Fruit fly (Drosophila melanogaster) whole organism, embryonic: ENCODE measurements around the gene CG3984.

Experiments
- Bgb ChIP-seq: fragments of 200-800 bp; sonication (Bioruptor generic); IDR thresholded peaks from 2 replicates; pipeline ENCODE4 v1.3.6; 2022; ENCODE audit warnings: missing biosample characterization, missing genetic modification characterization; ENCODE audit not compliant: partially characterized antibody
- CG11456 ChIP-seq: fragments of 200-800 bp; sonication (Bioruptor generic); IDR thresholded peaks from 3 replicates; pipeline ENCODE4 v1.3.6; 2022; ENCODE audit warnings: missing biosample characterization, missing genetic modification characterization
- CG11723 ChIP-seq: fragments of 200-800 bp; sonication (Bioruptor generic); optimal IDR thresholded peaks from 2 replicates; lab custom pipeline; 2017; ENCODE audit warnings: missing biosample characterization, mild to moderate bottlenecking, missing genetic modification characterization
- CG12236 ChIP-seq: fragments of 200-800 bp; sonication (Bioruptor generic); optimal IDR thresholded peaks from 2 replicates; lab custom pipeline; 2016; ENCODE audit warnings: missing biosample characterization, missing genetic modification characterization
- CG12744 ChIP-seq: fragments of 200-800 bp; sonication (Bioruptor generic); optimal IDR thresholded peaks from 2 replicates; lab custom pipeline; 2016; ENCODE audit warnings: missing biosample characterization, missing genetic modification characterization
- CG13424 ChIP-seq: fragments of 200-800 bp; sonication (Bioruptor generic); optimal IDR thresholded peaks from 2 replicates; lab custom pipeline; 2019; ENCODE audit warnings: missing biosample characterization, mild to moderate bottlenecking, missing genetic modification characterization, moderate library complexity
- CG14860 ChIP-seq: fragments of 200-800 bp; sonication (Bioruptor generic); IDR thresholded peaks from 3 replicates; pipeline ENCODE4 v1.3.6; 2022; ENCODE audit warnings: missing biosample characterization, missing genetic modification characterization; ENCODE audit not compliant: partially characterized antibody
- CG14965 ChIP-seq: fragments of 200-800 bp; sonication (Bioruptor generic); optimal IDR thresholded peaks from 2 replicates; lab custom pipeline; 2016; ENCODE audit warnings: missing biosample characterization, missing genetic modification characterization, borderline replicate concordance
- CG17385 ChIP-seq: fragments of 200-800 bp; sonication (Bioruptor generic); optimal IDR thresholded peaks from 3 replicates; lab custom pipeline; 2018; ENCODE audit warnings: missing biosample characterization, mild to moderate bottlenecking, missing genetic modification characterization
- CG18011 ChIP-seq: fragments of 200-800 bp; sonication (Bioruptor generic); optimal IDR thresholded peaks from 2 replicates; lab custom pipeline; 2017; ENCODE audit warnings: missing biosample characterization, missing genetic modification characterization, mild to moderate bottlenecking, moderate library complexity, missing genotype
- CG18619 ChIP-seq: fragments of 200-800 bp; sonication (Bioruptor generic); optimal IDR thresholded peaks from 3 replicates; lab custom pipeline; 2017; ENCODE audit warnings: missing biosample characterization, mild to moderate bottlenecking, missing genetic modification characterization
- CG18764 ChIP-seq: fragments of 200-800 bp; sonication (Bioruptor generic); optimal IDR thresholded peaks from 3 replicates; lab custom pipeline; 2016; ENCODE audit warnings: missing biosample characterization, missing genetic modification characterization
- CG5953 ChIP-seq: fragments of 200-800 bp; sonication (Bioruptor generic); IDR thresholded peaks from 2 replicates; pipeline ENCODE4 v1.3.6; 2022; ENCODE audit warnings: missing biosample characterization, missing genetic modification characterization
- CG6654 ChIP-seq: fragments of 200-800 bp; sonication (Bioruptor generic); optimal IDR thresholded peaks from 2 replicates; lab custom pipeline; 2017; ENCODE audit warnings: missing biosample characterization, mild to moderate bottlenecking, missing genetic modification characterization
- CG6765 ChIP-seq: fragments of 200-800 bp; sonication (Bioruptor generic); optimal IDR thresholded peaks from 3 replicates; lab custom pipeline; 2017; ENCODE audit warnings: missing biosample characterization, mild to moderate bottlenecking, missing genetic modification characterization
- CG6854 ChIP-seq: fragments of 200-800 bp; sonication (Bioruptor generic); optimal IDR thresholded peaks from 3 replicates; lab custom pipeline; 2017; ENCODE audit warnings: missing biosample characterization, mild to moderate bottlenecking, missing genetic modification characterization
- CG7987 ChIP-seq: fragments of 200-800 bp; sonication (Bioruptor generic); optimal IDR thresholded peaks from 2 replicates; lab custom pipeline; 2018; ENCODE audit warnings: missing biosample characterization, mild to moderate bottlenecking, missing genetic modification characterization, moderate library complexity
- CG8478 ChIP-seq: fragments of >200 bp; optimal IDR thresholded peaks from 2 replicates; lab custom pipeline; 2018
- CoRest ChIP-seq: fragments of 200-800 bp; sonication (Bioruptor generic); optimal IDR thresholded peaks from 3 replicates; lab custom pipeline; 2018; ENCODE audit warnings: missing biosample characterization, mild to moderate bottlenecking, missing genetic modification characterization, moderate library complexity
- CrebB ChIP-seq: fragments of 200-800 bp; sonication (Bioruptor generic); optimal IDR thresholded peaks from 3 replicates; lab custom pipeline; 2018; ENCODE audit warnings: missing biosample characterization, mild to moderate bottlenecking, missing genetic modification characterization
- D19B ChIP-seq: fragments of 200-800 bp; sonication (Bioruptor generic); optimal IDR thresholded peaks from 2 replicates; lab custom pipeline; 2017; ENCODE audit warnings: missing biosample characterization, mild to moderate bottlenecking, missing genetic modification characterization
- Deaf1 ChIP-seq: fragments of 200-800 bp; optimal IDR thresholded peaks from 3 replicates; lab custom pipeline; 2019; ENCODE audit warnings: missing biosample characterization, mild to moderate bottlenecking, missing genetic modification characterization, moderate library complexity
- Dfd ChIP-seq, 2 experiments: fragments of >200 bp; optimal IDR thresholded peaks; 2 replicates each; lab custom pipeline; 2017; ENCODE audit warnings: missing biosample characterization in 2 of 2, missing genetic modification characterization in 2 of 2
- Dip2 ChIP-seq: fragments of 200-800 bp; sonication (Bioruptor generic); IDR thresholded peaks from 2 replicates; pipeline ENCODE4 v1.3.6; 2022; ENCODE audit warnings: missing biosample characterization, missing genetic modification characterization
- Eip74EF ChIP-seq, 2 experiments: fragments of 200-800 bp in 1 of 2; fragments of >200 bp in 1 of 2; sonication (Bioruptor generic) in 1 of 2; optimal IDR thresholded peaks; 2 replicates each; lab custom pipeline; 2017 to 2019; ENCODE audit warnings: missing biosample characterization in 2 of 2, missing genetic modification characterization in 2 of 2, mild to moderate bottlenecking in 1 of 2, moderate library complexity in 1 of 2
- Ets97D ChIP-seq: fragments of 200-800 bp; sonication (Bioruptor generic); optimal IDR thresholded peaks from 3 replicates; lab custom pipeline; 2016; ENCODE audit warnings: missing biosample characterization, missing genetic modification characterization
- Hey ChIP-seq: fragments of 200-800 bp; sonication (Bioruptor generic); optimal IDR thresholded peaks from 3 replicates; lab custom pipeline; 2018; ENCODE audit warnings: missing biosample characterization, mild to moderate bottlenecking, missing genetic modification characterization
- Hmx ChIP-seq: fragments of 200-800 bp; sonication (Bioruptor generic); optimal IDR thresholded peaks from 2 replicates; lab custom pipeline; 2016; ENCODE audit warnings: missing biosample characterization, missing genetic modification characterization
- Myb ChIP-seq: fragments of 200-800 bp; sonication (Bioruptor generic); optimal IDR thresholded peaks from 2 replicates; lab custom pipeline; 2016; ENCODE audit warnings: missing biosample characterization, missing genetic modification characterization
- NC2α ChIP-seq: fragments of 200-800 bp; sonication (Bioruptor generic); optimal IDR thresholded peaks from 2 replicates; lab custom pipeline; 2016; ENCODE audit warnings: missing biosample characterization, missing genetic modification characterization
- NFAT ChIP-seq: fragments of 200-800 bp; sonication (Bioruptor generic); IDR thresholded peaks from 2 replicates; pipeline ENCODE4 v1.3.6; 2022; ENCODE audit warnings: missing biosample characterization, missing genetic modification characterization
- Opbp ChIP-seq: fragments of 200-800 bp; sonication (Bioruptor generic); IDR thresholded peaks from 3 replicates; pipeline ENCODE4 v1.3.6; 2022; ENCODE audit warnings: missing biosample characterization, missing genetic modification characterization; ENCODE audit not compliant: partially characterized antibody
- PHDP ChIP-seq: fragments of 200-800 bp; sonication (Bioruptor generic); optimal IDR thresholded peaks from 3 replicates; lab custom pipeline; 2018; ENCODE audit warnings: missing biosample characterization, mild to moderate bottlenecking, missing genetic modification characterization, moderate library complexity
- Rx ChIP-seq: fragments of 200-800 bp; sonication (Bioruptor generic); IDR thresholded peaks from 2 replicates; pipeline ENCODE4 v1.3.6; 2022; ENCODE audit warnings: missing biosample characterization, missing genetic modification characterization
- cad ChIP-seq: fragments of >200 bp; optimal IDR thresholded peaks from 2 replicates; lab custom pipeline; 2017; ENCODE audit warnings: missing biosample characterization, missing genetic modification characterization
- cg ChIP-seq: fragments of 200-800 bp; sonication (Bioruptor generic); optimal IDR thresholded peaks from 3 replicates; lab custom pipeline; 2019; ENCODE audit warnings: missing biosample characterization, mild to moderate bottlenecking, missing genetic modification characterization, moderate library complexity
- chinmo ChIP-seq: fragments of 200-800 bp; sonication (Bioruptor generic); IDR thresholded peaks from 4 replicates; pipeline ENCODE4 v1.3.6; 2022; ENCODE audit warnings: missing biosample characterization, missing genetic modification characterization; ENCODE audit not compliant: partially characterized antibody
- dpn ChIP-seq, 2 experiments: fragments of 200-800 bp; sonication (Bioruptor generic); optimal IDR thresholded peaks; 3 replicates each; lab custom pipeline; 2016; ENCODE audit warnings: missing biosample characterization in 2 of 2, missing genetic modification characterization in 2 of 2
- fd102C ChIP-seq: fragments of 200-800 bp; sonication (Bioruptor generic); optimal IDR thresholded peaks from 2 replicates; lab custom pipeline; 2018; ENCODE audit warnings: missing biosample characterization, mild to moderate bottlenecking, missing genetic modification characterization, moderate library complexity
- fu2 ChIP-seq: fragments of 200-800 bp; sonication (Bioruptor generic); optimal IDR thresholded peaks from 2 replicates; lab custom pipeline; 2016; ENCODE audit warnings: missing biosample characterization, missing genetic modification characterization
- jigr1 ChIP-seq: fragments of 200-800 bp; sonication (Bioruptor generic); IDR thresholded peaks from 3 replicates; pipeline ENCODE4 v1.3.6; 2022; ENCODE audit warnings: missing biosample characterization, missing genetic modification characterization
- ken ChIP-seq: fragments of 200-800 bp; sonication (Bioruptor generic); IDR thresholded peaks from 3 replicates; pipeline ENCODE4 v1.3.6; 2022; ENCODE audit warnings: missing biosample characterization, missing genetic modification characterization
- lola ChIP-seq, 3 experiments: fragments of >200 bp in 2 of 3; fragments of 200-800 bp in 1 of 3; sonication (Bioruptor generic) in 1 of 3; optimal IDR thresholded peaks; 2 replicates each; lab custom pipeline; 2017 to 2019; ENCODE audit warnings: missing biosample characterization in 3 of 3, missing genetic modification characterization in 3 of 3, mild to moderate bottlenecking in 1 of 3, moderate library complexity in 1 of 3
- pho ChIP-seq: fragments of 200-800 bp; sonication (Bioruptor generic); optimal IDR thresholded peaks from 2 replicates; lab custom pipeline; 2016; ENCODE audit warnings: missing biosample characterization, missing genetic modification characterization
- sisA ChIP-seq: fragments of 200-800 bp; sonication (Bioruptor generic); IDR thresholded peaks from 2 replicates; pipeline ENCODE4 v1.3.6; 2022; ENCODE audit warnings: missing biosample characterization, missing genetic modification characterization
- trh ChIP-seq: fragments of 200-800 bp; sonication (Bioruptor generic); optimal IDR thresholded peaks from 2 replicates; lab custom pipeline; 2016; ENCODE audit warnings: missing biosample characterization, missing genetic modification characterization
- vnd ChIP-seq: fragments of 200-800 bp; sonication (Bioruptor generic); IDR thresholded peaks from 3 replicates; pipeline ENCODE4 v1.3.6; 2022; ENCODE audit warnings: missing biosample characterization, missing genetic modification characterization; ENCODE audit not compliant: partially characterized antibody
- wek ChIP-seq: fragments of 200-800 bp; sonication (Bioruptor generic); optimal IDR thresholded peaks from 3 replicates; lab custom pipeline; 2018; ENCODE audit warnings: missing biosample characterization, mild to moderate bottlenecking, missing genetic modification characterization, moderate library complexity
- wor ChIP-seq: fragments of 200-800 bp; sonication (Bioruptor generic); IDR thresholded peaks from 2 replicates; pipeline ENCODE4 v1.3.6; 2022; ENCODE audit warnings: missing biosample characterization, missing genetic modification characterization
- zf30C ChIP-seq: fragments of 200-800 bp; sonication (Bioruptor generic); optimal IDR thresholded peaks from 3 replicates; lab custom pipeline; 2018; ENCODE audit warnings: missing biosample characterization, mild to moderate bottlenecking, missing genetic modification characterization

The CG3984 gene

dm6 chr3R:15095550-15096031 is 41.4 kb upstream of the CG3984 start, which contains the start of gene CG6966 (continued):
- TF ChIP-seq vnd (no peak), CG5953 (GFP tag; lab: Robert Waterston, UW) (no peak), Dip2 (no peak), Deaf1 (tag; lab: Kevin White, UChicago) (peak; percentile 55), dpn (GFP tag; optimal IDR thresholded peaks at IDR 0.05; lab: Kevin White, UChicago) (peak; percentile 94 to 97), Dfd (GFP tag; optimal IDR thresholded peaks at IDR 0.05; lab: Kevin White, UChicago) (no peak), CG8478 (no peak), Hmx (peak; percentile 61), Eip74EF (GFP tag; optimal IDR thresholded peaks at IDR 0.05; lab: Kevin White, UChicago) (peak in 1 of 2 experiments; percentile 44), CG13424 (tag; lab: Kevin White, UChicago) (peak; percentile 85), CG18011 (GFP tag; lab: Kevin White, UChicago) (peak; percentile 100), lola (GFP tag; optimal IDR thresholded peaks at IDR 0.05; lab: Kevin White, UChicago) (peak in 1 of 3 experiments; percentile 65), CG14965 (GFP tag; lab: Kevin White, UChicago) (peak; percentile 82), CG6654 (GFP tag; lab: Kevin White, UChicago) (peak; percentile 66), Ets97D (peak; percentile 100), wek (peak; percentile 93), NFAT (no peak), Rx (GFP tag; lab: Robert Waterston, UW) (no peak), cad (GFP tag; lab: Kevin White, UChicago) (no peak), CG18619 (GFP tag; lab: Kevin White, UChicago) (peak; percentile 97), pho (GFP tag; lab: Kevin White, UChicago) (peak; percentile 97), Hey (peak; percentile 93), jigr1 (GFP tag; lab: Robert Waterston, UW) (no peak), CrebB (peak; percentile 97), ken (no peak), Bgb (GFP tag; lab: Robert Waterston, UW) (no peak), CG11723 (GFP tag; lab: Kevin White, UChicago) (peak; percentile 88), PHDP (peak; percentile 90), cg (GFP tag; lab: Kevin White, UChicago) (no peak), chinmo (GFP tag; lab: Robert Waterston, UW) (no peak), CG12236 (peak; percentile 93), NC2α (peak; percentile 96), CG14860 (GFP tag; lab: Robert Waterston, UW) (no peak), D19B (GFP tag; lab: Kevin White, UChicago) (peak; percentile 80), CG7987 (GFP tag; lab: Kevin White, UChicago) (peak; percentile 98), CG6765 (GFP tag; lab: Kevin White, UChicago) (peak; percentile 93), CG6854 (peak; percentile 70), fd102C (GFP tag; lab: Kevin White, UChicago) (peak; percentile 97), fu2 (GFP tag; lab: Kevin White, UChicago) (peak; percentile 96), CG17385 (peak; percentile 91), CG11456 (GFP tag; lab: Robert Waterston, UW) (no peak), zf30C (GFP tag; lab: Kevin White, UChicago) (peak; percentile 43), CG12744 (GFP tag; lab: Kevin White, UChicago) (peak; percentile 96), sisA (no peak), CG18764 (peak; percentile 93), CoRest (tag; lab: Kevin White, UChicago) (peak; percentile 97), wor (GFP tag; lab: Robert Waterston, UW) (no peak), Opbp (GFP tag; lab: Robert Waterston, UW) (no peak), trh (peak; percentile 95), Myb (GFP tag; lab: Kevin White, UChicago) (peak; percentile 95)
